Worm (Caenorhabditis elegans): Measurements from ENCODE around the gene cct-8.

ce11 chrIV:1046996-1047395 lies 46.7 kb downstream of the cct-8 start:
- TF ChIP-seq attf-5 (GFP tag; optimal IDR thresholded peaks at IDR 0.05) (no peak), somi-1 (GFP tag; optimal IDR thresholded peaks at IDR 0.05) (no peak), K12H6.12 (tag; optimal IDR thresholded peaks at IDR 0.05) (no peak), him-1 (tag; optimal IDR thresholded peaks at IDR 0.05) (no peak), F10E7.11 (tag; optimal IDR thresholded peaks at IDR 0.05) (no peak), efl-1 (GFP tag; optimal IDR thresholded peaks at IDR 0.05) (no peak), fkh-3 (tag; optimal IDR thresholded peaks at IDR 0.05) (no peak), ama-1 (optimal IDR thresholded peaks at IDR 0.05) (no peak), ama-1 (GFP tag; optimal IDR thresholded peaks at IDR 0.05) (no peak), ceh-79 (tag; optimal IDR thresholded peaks at IDR 0.05) (no peak)

Measured in whole organism, young adult.